Worm (Caenorhabditis elegans): Measurements from ENCODE around the gene K04C1.2.

K04C1.2 gene

ce11 chrX:14234366-14234765, 4.1 kb upstream of the K04C1.2 start, which contains the start of gene srg-36:
Gene srg-36, minus strand, starts transcription at chrX:14234466.
- TF ChIP-seq die-1 (tag; optimal IDR thresholded peaks at IDR 0.05), result no peak
- no peak for TF ChIP-seq dox-1 (GFP tag; IDR thresholded peaks at IDR 0.05)
- no peak for TF ChIP-seq unc-130 (GFP tag; optimal IDR thresholded peaks at IDR 0.05)
- TF ChIP-seq let-526 (GFP tag; IDR thresholded peaks at IDR 0.05), result no peak
- TF ChIP-seq egl-44 (GFP tag; IDR thresholded peaks at IDR 0.05), result no peak
- no peak for TF ChIP-seq hmg-20 (GFP tag; IDR thresholded peaks at IDR 0.05)
- no peak for TF ChIP-seq sdz-38 (tag; optimal IDR thresholded peaks at IDR 0.05)
- no peak for TF ChIP-seq K12H6.12 (tag; optimal IDR thresholded peaks at IDR 0.05)
- no peak for TF ChIP-seq madf-3 (GFP tag; IDR thresholded peaks at IDR 0.05)
- no peak for TF ChIP-seq bed-2 (GFP tag; IDR thresholded peaks at IDR 0.05)

DNA sequence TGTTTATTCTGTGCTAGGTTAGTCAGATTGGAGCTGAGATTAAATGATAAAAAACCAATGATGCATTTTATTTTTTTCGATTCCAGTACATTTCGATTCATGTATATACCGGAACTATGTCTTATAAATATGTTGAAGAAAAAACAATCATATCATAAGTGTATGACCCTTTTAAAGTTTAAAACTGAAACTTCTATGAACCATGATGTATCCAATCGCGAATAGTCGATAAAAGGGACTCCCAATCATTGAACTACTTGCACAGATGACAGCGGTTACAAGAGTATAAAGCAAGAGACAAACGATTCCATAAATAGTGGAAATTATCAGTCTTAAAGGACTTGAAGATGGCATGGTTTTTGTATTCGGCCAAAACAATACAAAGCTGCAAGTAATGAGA, 3.6 kb upstream of the K04C1.2 start, which contains the start of gene srg-37:
srg-37 (minus strand) TSS at position 101 of the 400 bp plus-strand sequence.
- TF ChIP-seq Y67H2A.10 (GFP tag; conservative IDR thresholded peaks at IDR 0.05) (no peak), ztf-18 (tag; optimal IDR thresholded peaks at IDR 0.05) (no peak), nfya-1 (tag; optimal IDR thresholded peaks at IDR 0.05; ENCODE audit: borderline replicate concordance, insufficient read depth) (no peak), mxl-1 (tag; optimal IDR thresholded peaks at IDR 0.05) (no peak), F22D6.2 (tag; optimal IDR thresholded peaks at IDR 0.05) (no peak), Y53F4B.3 (GFP tag; IDR thresholded peaks at IDR 0.05) (no peak), K12H6.12 (tag; optimal IDR thresholded peaks at IDR 0.05) (no peak), cebp-2 (GFP tag; IDR thresholded peaks at IDR 0.05) (no peak), Y53G8AR.9 (GFP tag; conservative IDR thresholded peaks at IDR 0.05) (no peak), him-1 (tag; optimal IDR thresholded peaks at IDR 0.05) (no peak), D2030.7 (GFP tag; IDR thresholded peaks at IDR 0.05) (no peak)

DNA sequence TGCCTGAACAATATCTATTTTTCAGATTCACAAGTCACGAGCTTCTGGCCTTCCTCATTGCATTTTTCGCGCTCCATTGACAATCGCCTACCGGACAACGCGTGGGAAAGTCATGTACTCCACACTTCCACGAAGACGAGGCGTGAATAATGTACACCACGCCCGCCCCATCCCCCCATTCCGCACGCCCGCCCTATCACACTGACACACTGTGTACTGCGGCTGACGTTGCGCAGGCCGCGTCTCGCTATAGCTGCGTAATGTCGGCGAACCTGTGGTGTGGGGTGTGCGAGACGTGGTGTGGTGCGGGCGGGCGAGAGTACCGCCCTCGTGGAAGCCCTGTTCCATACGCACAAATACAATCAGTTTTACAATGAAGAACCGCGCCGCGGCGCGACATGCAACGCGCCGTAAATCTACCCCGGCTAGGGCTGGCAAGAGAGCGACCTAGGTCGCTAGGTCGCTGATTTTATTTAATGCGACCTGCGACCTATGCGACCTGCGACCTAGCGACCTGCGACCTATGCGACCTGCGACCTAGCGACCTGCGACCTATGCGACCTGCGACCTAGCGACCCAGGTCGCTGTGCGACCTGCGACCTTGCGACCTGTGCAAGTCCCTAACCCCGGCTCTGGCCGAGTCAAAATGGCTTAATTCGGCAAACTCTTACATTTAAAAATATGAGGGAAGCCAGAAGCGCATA, 2.2 kb upstream of the K04C1.2 start:
- TF ChIP-seq mcd-1 (GFP tag; IDR thresholded peaks at IDR 0.05), result peak; percentile 23; the same call in 1 of the 2 replicates
- TF ChIP-seq zfh-2 (GFP tag; conservative IDR thresholded peaks at IDR 0.05), result peak; percentile 90
- TF ChIP-seq egrh-3 (GFP tag; IDR thresholded peaks at IDR 0.05), result peak; percentile 93
- TF ChIP-seq ceh-27 (GFP tag; optimal IDR thresholded peaks at IDR 0.05), result no peak
- no peak for TF ChIP-seq rec-8 (tag; optimal IDR thresholded peaks at IDR 0.05)
- TF ChIP-seq ceh-79 (tag; optimal IDR thresholded peaks at IDR 0.05), result no peak

DNA sequence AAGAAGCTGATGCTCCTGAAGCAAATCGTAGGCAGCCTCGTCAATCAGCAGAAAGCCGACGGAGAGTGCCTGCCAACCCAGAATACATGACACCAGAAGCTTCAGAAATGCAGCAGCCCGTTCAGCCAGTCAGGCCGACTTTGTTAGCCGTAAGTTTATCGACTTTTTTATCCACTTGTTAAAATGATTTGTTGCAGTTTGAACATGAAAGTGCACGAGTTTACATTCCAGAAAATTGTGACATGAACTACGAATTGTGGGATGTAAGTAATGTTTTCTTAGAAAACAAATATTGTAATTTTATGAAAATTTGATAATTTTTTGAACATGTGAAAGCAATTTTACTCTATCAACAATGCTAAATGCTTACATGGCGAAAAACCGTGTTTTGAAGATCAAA, 1.7 kb downstream of the K04C1.2 start:
- no peak for TF ChIP-seq mxl-1 (tag; optimal IDR thresholded peaks at IDR 0.05)
- TF ChIP-seq ztf-6 (GFP tag; IDR thresholded peaks at IDR 0.05), result no peak
- no peak for TF ChIP-seq ceh-27 (GFP tag; optimal IDR thresholded peaks at IDR 0.05)
- no peak for TF ChIP-seq Y53G8AR.9 (GFP tag; conservative IDR thresholded peaks at IDR 0.05)
- TF ChIP-seq dpff-1 (tag; optimal IDR thresholded peaks at IDR 0.05), result no peak
- no peak for TF ChIP-seq Y95B8A.8 (GFP tag; IDR thresholded peaks at IDR 0.05)
- TF ChIP-seq efl-1 (GFP tag; optimal IDR thresholded peaks at IDR 0.05), result no peak
- TF ChIP-seq aptf-2 (GFP tag; conservative IDR thresholded peaks at IDR 0.05), result no peak
- no peak for TF ChIP-seq cebp-2 (GFP tag; IDR thresholded peaks at IDR 0.05)
- no peak for TF ChIP-seq sptf-2 (GFP tag; optimal IDR thresholded peaks at IDR 0.05)
- no peak for TF ChIP-seq lin-26 (GFP tag; IDR thresholded peaks at IDR 0.05)
- TF ChIP-seq F57C9.4 (tag; optimal IDR thresholded peaks at IDR 0.05), result no peak
- TF ChIP-seq attf-5 (GFP tag; optimal IDR thresholded peaks at IDR 0.05), result no peak
- no peak for TF ChIP-seq egl-44 (GFP tag; IDR thresholded peaks at IDR 0.05)
- TF ChIP-seq zim-3 (tag; optimal IDR thresholded peaks at IDR 0.05), result no peak
- TF ChIP-seq nfyb-1 (GFP tag; IDR thresholded peaks at IDR 0.05), result no peak
- no peak for TF ChIP-seq gei-17 (GFP tag; optimal IDR thresholded peaks at IDR 0.05)
- TF ChIP-seq madf-8 (GFP tag; conservative IDR thresholded peaks at IDR 0.05), result no peak

Data from whole organism, young adult.